Fruit fly (Drosophila melanogaster) whole organism, wandering third instar larva: ENCODE results near the gene kni.
A peak's percentile ranks its signal among the peaks of the same experiment; 100 is the strongest.

ENCODE experiments used
- Abd-B ChIP-seq: fragments of >200 bp; optimal IDR thresholded peaks from 2 replicates; lab custom pipeline; 2017; ENCODE audit warnings: missing biosample characterization, missing genetic modification characterization
- CG32264 ChIP-seq: fragments of 200-800 bp; sonication (Bioruptor generic); optimal IDR thresholded peaks from 2 replicates; lab custom pipeline; 2016; ENCODE audit warnings: missing biosample characterization, missing genetic modification characterization
- CG9705 ChIP-seq: fragments of 200-800 bp; sonication (Bioruptor generic); optimal IDR thresholded peaks from 2 replicates; lab custom pipeline; 2018; ENCODE audit warnings: missing biosample characterization, mild to moderate bottlenecking, missing genetic modification characterization
- Dif ChIP-seq: fragments of 200-275, 200-300 bp; sonication (Bioruptor generic); optimal IDR thresholded peaks from 2 replicates; lab custom pipeline; 2018; ENCODE audit warnings: missing biosample characterization, missing genetic modification characterization; ENCODE audit not compliant: partially characterized antibody
- HLH106 ChIP-seq: fragments of 200-800 bp; optimal IDR thresholded peaks from 3 replicates; lab custom pipeline; 2019; ENCODE audit warnings: missing biosample characterization, mild to moderate bottlenecking, missing genetic modification characterization, moderate library complexity
- Hnf4 ChIP-seq: fragments of 200-800 bp; sonication (Bioruptor generic); optimal IDR thresholded peaks from 2 replicates; lab custom pipeline; 2016; ENCODE audit warnings: missing biosample characterization, mild to moderate bottlenecking, missing genetic modification characterization
- Hr83 ChIP-seq: fragments of 200-300 bp; sonication (Bioruptor generic); optimal IDR thresholded peaks from 2 replicates; lab custom pipeline; 2016; ENCODE audit warnings: missing biosample characterization, mild to moderate bottlenecking, missing genetic modification characterization, moderate library complexity; ENCODE audit not compliant: poor library complexity, severe bottlenecking
- Jra ChIP-seq: sonication (Bioruptor generic); optimal IDR thresholded peaks from 2 replicates; lab custom pipeline; 2016; ENCODE audit warnings: missing biosample characterization, missing genetic modification characterization
- Mio ChIP-seq: sonication (Bioruptor generic); optimal IDR thresholded peaks from 2 replicates; lab custom pipeline; 2016; ENCODE audit warnings: missing biosample characterization, missing genetic modification characterization
- Myc ChIP-seq: fragments of >200 bp; optimal IDR thresholded peaks from 2 replicates; lab custom pipeline; 2017
- OdsH ChIP-seq: fragments of 200-800 bp; sonication (Bioruptor generic); optimal IDR thresholded peaks from 2 replicates; lab custom pipeline; 2016; ENCODE audit warnings: missing biosample characterization, mild to moderate bottlenecking, missing genetic modification characterization
- Rel ChIP-seq, 2 experiments: fragments of 200-800 bp; sonication (Bioruptor generic) in 1 of 2; optimal IDR thresholded peaks; 2 replicates in 1 of 2; 3 replicates in 1 of 2; lab custom pipeline; 2016 to 2019; ENCODE audit warnings: mild to moderate bottlenecking in 2 of 2, missing biosample characterization in 2 of 2, missing genetic modification characterization in 2 of 2, moderate library complexity in 1 of 2
- Sp1 ChIP-seq: fragments of 200-800 bp; sonication (Bioruptor generic); optimal IDR thresholded peaks from 3 replicates; lab custom pipeline; 2019; ENCODE audit warnings: missing biosample characterization, mild to moderate bottlenecking, missing genetic modification characterization, moderate library complexity
- Vsx2 ChIP-seq: fragments of 200-300, 225-300 bp; sonication (Bioruptor generic); optimal IDR thresholded peaks from 2 replicates; lab custom pipeline; 2018; ENCODE audit warnings: missing biosample characterization, missing genetic modification characterization; ENCODE audit not compliant: partially characterized antibody
- br ChIP-seq: fragments of 200-800 bp; sonication (Bioruptor generic); optimal IDR thresholded peaks from 2 replicates; lab custom pipeline; 2016; ENCODE audit warnings: missing biosample characterization, missing genetic modification characterization
- brk ChIP-seq: fragments of 200-800 bp; sonication (Bioruptor generic); optimal IDR thresholded peaks from 2 replicates; lab custom pipeline; 2016; ENCODE audit warnings: missing biosample characterization, mild to moderate bottlenecking, missing genetic modification characterization
- dl ChIP-seq, 2 experiments: fragments of 175-275, 200-275 bp in 1 of 2; fragments of 200-275 bp in 1 of 2; sonication (Bioruptor generic); optimal IDR thresholded peaks; lab custom pipeline; 2018; ENCODE audit warnings: mild to moderate bottlenecking in 2 of 2, missing biosample characterization in 2 of 2, missing genetic modification characterization in 2 of 2, moderate library complexity in 2 of 2; ENCODE audit not compliant: partially characterized antibody in 2 of 2, insufficient read depth in 1 of 2
- dmrt93B ChIP-seq: fragments of 200-800 bp; sonication (Bioruptor generic); optimal IDR thresholded peaks from 2 replicates; lab custom pipeline; 2018; ENCODE audit warnings: missing biosample characterization, mild to moderate bottlenecking, missing genetic modification characterization
- ey ChIP-seq: fragments of 200-800 bp; sonication (Bioruptor generic); optimal IDR thresholded peaks from 2 replicates; lab custom pipeline; 2016; ENCODE audit warnings: missing biosample characterization, missing genetic modification characterization
- foxo ChIP-seq, 2 experiments: fragments of 200-800 bp; sonication (Bioruptor generic); optimal IDR thresholded peaks; 2 replicates in 1 of 2; 3 replicates in 1 of 2; lab custom pipeline; 2016 to 2017; ENCODE audit warnings: missing biosample characterization in 2 of 2, missing genetic modification characterization in 2 of 2
- h ChIP-seq: fragments of 200-800 bp; sonication (Bioruptor generic); optimal IDR thresholded peaks from 3 replicates; lab custom pipeline; 2016; ENCODE audit warnings: missing biosample characterization, mild to moderate bottlenecking, missing genetic modification characterization
- jim ChIP-seq: fragments of 175-275, 200-325 bp; sonication (Bioruptor generic); optimal IDR thresholded peaks from 2 replicates; lab custom pipeline; 2016; ENCODE audit warnings: missing biosample characterization, mild to moderate bottlenecking, missing genetic modification characterization
- lola ChIP-seq: fragments of >200 bp; optimal IDR thresholded peaks from 2 replicates; lab custom pipeline; 2017; ENCODE audit warnings: missing biosample characterization, missing genetic modification characterization
- pan ChIP-seq: fragments of >200 bp; optimal IDR thresholded peaks from 2 replicates; lab custom pipeline; 2017
- psq ChIP-seq: fragments of 200-800 bp; sonication (Bioruptor generic); optimal IDR thresholded peaks from 3 replicates; lab custom pipeline; 2017; ENCODE audit warnings: missing biosample characterization, mild to moderate bottlenecking, missing genetic modification characterization, moderate library complexity
- rgr ChIP-seq: fragments of 200-800 bp; sonication (Bioruptor generic); optimal IDR thresholded peaks from 3 replicates; lab custom pipeline; 2016; ENCODE audit warnings: missing biosample characterization, mild to moderate bottlenecking, missing genetic modification characterization
- sage ChIP-seq: fragments of 200-800 bp; sonication (Bioruptor generic); optimal IDR thresholded peaks from 2 replicates; lab custom pipeline; 2016; ENCODE audit warnings: missing biosample characterization, mild to moderate bottlenecking, missing genetic modification characterization
- sv ChIP-seq: fragments of 200-800 bp; sonication (Bioruptor generic); optimal IDR thresholded peaks from 3 replicates; lab custom pipeline; 2016; ENCODE audit warnings: missing biosample characterization, missing genetic modification characterization
- usp ChIP-seq: fragments of >200 bp; optimal IDR thresholded peaks from 2 replicates; lab custom pipeline; 2017; ENCODE audit warnings: missing biosample characterization, missing genetic modification characterization
- woc ChIP-seq: sonication (Bioruptor generic); optimal IDR thresholded peaks from 2 replicates; lab custom pipeline; 2016; ENCODE audit warnings: missing biosample characterization, mild to moderate bottlenecking, missing genetic modification characterization

The kni gene

dm6 chr3L:20730323-20731238 lies 35.4 kb upstream of the kni start, which contains the start of gene CG13252 (continued):
- TF ChIP-seq lola (GFP tag; lab: Kevin White, UChicago) = no peak
- peak; percentile 49 for TF ChIP-seq Hr83
- no peak for TF ChIP-seq ey (GFP tag; lab: Kevin White, UChicago)
- TF ChIP-seq Abd-B = no peak

- TF ChIP-seq Mio (GFP tag; lab: Kevin White, UChicago) (no peak), woc (GFP tag; lab: Kevin White, UChicago) (no peak), rgr (GFP tag; lab: Kevin White, UChicago) (no peak)
Observed at dm6 chr3L:20729415-20729814, 34.2 kb upstream of the kni start.

dm6 chr3L:20719100-20719499 lies 23.9 kb upstream of the kni start, which contains the start of gene cmpy:
Gene cmpy (minus strand): TSS chr3L:20719200.
- no peak for TF ChIP-seq CG32264 (GFP tag; lab: Kevin White, UChicago)
- TF ChIP-seq CG9705 (GFP tag; lab: Kevin White, UChicago) = no peak
- TF ChIP-seq ey (GFP tag; lab: Kevin White, UChicago) = no peak
- no peak for TF ChIP-seq Mio (GFP tag; lab: Kevin White, UChicago)
- TF ChIP-seq psq = no peak
- TF ChIP-seq Rel (GFP tag; optimal IDR thresholded peaks at IDR 0.05; lab: Kevin White, UChicago) = no peak
- TF ChIP-seq Rel (tag; optimal IDR thresholded peaks at IDR 0.05; lab: Kevin White, UChicago) = no peak
- no peak for TF ChIP-seq usp (GFP tag; lab: Kevin White, UChicago)

- TF ChIP-seq pan (no peak), Vsx2 (GFP tag; lab: Kevin White, UChicago) (no peak), Myc (lab: Kevin White, UChicago) (no peak), Hnf4 (GFP tag; lab: Kevin White, UChicago) (no peak)
Observed at dm6 chr3L:20713800-20714199, 18.6 kb upstream of the kni start, which contains the start of gene CG34260. Gene CG34260 (plus strand): TSS chr3L:20714100.

dm6 chr3L:20711397-20711796 lies 16.2 kb upstream of the kni start:
- peak; percentile 25 for TF ChIP-seq h (GFP tag; lab: Kevin White, UChicago)
- no peak for TF ChIP-seq ey (GFP tag; lab: Kevin White, UChicago)
- TF ChIP-seq Vsx2 (GFP tag; lab: Kevin White, UChicago) = peak; percentile 13
- no peak for TF ChIP-seq pan
- TF ChIP-seq Jra (GFP tag; lab: Kevin White, UChicago) = no peak
- TF ChIP-seq Myc (lab: Kevin White, UChicago) = peak; percentile 72
- no peak for TF ChIP-seq Rel (GFP tag; optimal IDR thresholded peaks at IDR 0.05; lab: Kevin White, UChicago)
- no peak for TF ChIP-seq Rel (tag; optimal IDR thresholded peaks at IDR 0.05; lab: Kevin White, UChicago)
- no peak for TF ChIP-seq HLH106 (tag; lab: Kevin White, UChicago)
- TF ChIP-seq usp (GFP tag; lab: Kevin White, UChicago) = no peak
- TF ChIP-seq Hr83 = no peak
- TF ChIP-seq Sp1 (GFP tag; lab: Kevin White, UChicago) = no peak
- no peak for TF ChIP-seq dmrt93B (GFP tag; lab: Kevin White, UChicago)
- TF ChIP-seq sv (GFP tag; lab: Kevin White, UChicago) = peak; percentile 59

- TF ChIP-seq dmrt93B (GFP tag; lab: Kevin White, UChicago) (no peak), Dif (GFP tag; lab: Kevin White, UChicago) (no peak), pan (no peak), Mio (GFP tag; lab: Kevin White, UChicago) (no peak), Hr83 (no peak), jim (no peak), CG9705 (GFP tag; lab: Kevin White, UChicago) (no peak), foxo (GFP tag; optimal IDR thresholded peaks at IDR 0.05; lab: Kevin White, UChicago) (no peak), usp (GFP tag; lab: Kevin White, UChicago) (no peak), dl (GFP tag; optimal IDR thresholded peaks at IDR 0.05; lab: Kevin White, UChicago; ENCODE audit: insufficient read depth in 1 of 2, partially characterized antibody in 2 of 2) (no peak), rgr (GFP tag; lab: Kevin White, UChicago) (no peak), h (GFP tag; lab: Kevin White, UChicago) (no peak), OdsH (GFP tag; lab: Kevin White, UChicago) (no peak), br (no peak), Hnf4 (GFP tag; lab: Kevin White, UChicago) (no peak), sage (no peak), brk (GFP tag; lab: Kevin White, UChicago) (no peak), woc (GFP tag; lab: Kevin White, UChicago) (no peak)
Observed at dm6 chr3L:20710475-20711177, 15.4 kb upstream of the kni start.
